Worm (Caenorhabditis elegans) whole organism, L1 larva: ENCODE data around the gene erg-28.

Experiments used
- dpl-1 ChIP-seq, 3 experiments: fragments of 150-350 bp in 2 of 3; sonication (generic microtip) in 1 of 3; optimal IDR thresholded peaks; 2 replicates each; lab custom pipeline; 2014 to 2017; ENCODE audit warnings: missing biosample characterization in 3 of 3, missing genetic modification characterization in 3 of 3, missing genetic modification reagents in 3 of 3
- skn-1 ChIP-seq: fragments of 150-350 bp; optimal IDR thresholded peaks from 2 replicates; lab custom pipeline; 2014; ENCODE audit warnings: missing biosample characterization, missing genetic modification characterization
- unc-130 ChIP-seq: fragments of 150-350 bp; optimal IDR thresholded peaks from 2 replicates; lab custom pipeline; 2017; ENCODE audit warnings: missing biosample characterization, missing genetic modification characterization, inconsistent platforms

DNA sequence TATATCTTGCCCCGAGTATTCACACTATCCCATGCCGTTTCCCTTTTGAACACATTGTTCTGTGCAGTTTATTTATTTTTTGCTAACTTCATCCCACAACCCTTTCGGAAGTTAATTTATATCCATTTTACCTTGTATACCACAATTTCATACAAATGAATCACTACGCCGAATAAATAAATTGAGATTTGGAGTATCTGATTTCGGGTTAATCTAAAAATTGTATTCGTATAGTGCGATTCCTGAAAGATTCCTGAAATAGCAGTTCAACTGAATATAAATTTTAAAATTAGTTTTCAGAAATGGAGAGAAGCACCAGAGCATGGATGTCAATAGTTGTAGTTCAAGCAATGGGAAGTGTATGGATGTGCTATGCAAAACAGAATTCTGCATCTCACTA lies at the start of gene erg-28:
- TF ChIP-seq dpl-1 (GFP tag; optimal IDR thresholded peaks at IDR 0.05; lab: Kevin White, UChicago) (no peak), unc-130 (tag; lab: Kevin White, UChicago) (no peak), skn-1 (tag; lab: Kevin White, UChicago) (no peak)
